Worm (Caenorhabditis elegans) whole organism, L4 larva: Measurements from ENCODE around the gene T28C12.1.

Experiments used
- F26F4.8 ChIP-seq: fragments of 200-800 bp; sonication (Bioruptor generic); conservative IDR thresholded peaks from 2 replicates; pipeline ENCODE4 v1.3.6; 2022; ENCODE audit warnings: missing genetic modification characterization, missing compliant biosample characterization
- F37D6.2 ChIP-seq: sonication (generic microtip); optimal IDR thresholded peaks from 2 replicates; lab custom pipeline; 2016; ENCODE audit warnings: mild to moderate bottlenecking, missing genetic modification characterization, missing compliant biosample characterization
- F49E8.2 ChIP-seq: sonication (generic microtip); optimal IDR thresholded peaks from 2 replicates; lab custom pipeline; 2016; ENCODE audit warnings: missing compliant biosample characterization, mild to moderate bottlenecking, missing genetic modification characterization, borderline replicate concordance
- T26A8.4 ChIP-seq: fragments of 200-800 bp; sonication (Bioruptor generic); IDR thresholded peaks from 2 replicates; pipeline ENCODE4 v1.3.6; 2022; ENCODE audit warnings: missing genetic modification characterization, missing compliant biosample characterization
- Y105C5A.15 ChIP-seq: fragments of 200-800 bp; sonication (Bioruptor generic); IDR thresholded peaks from 2 replicates; pipeline ENCODE4 v1.3.6; 2022; ENCODE audit warnings: missing genetic modification characterization, missing compliant biosample characterization
- ZK337.2 ChIP-seq: fragments of 200-800 bp; sonication (Bioruptor generic); IDR thresholded peaks from 2 replicates; pipeline ENCODE4 v1.3.6; 2022; ENCODE audit warnings: missing genetic modification reagents, missing genetic modification characterization, missing compliant biosample characterization
- ZK546.5 ChIP-seq, 2 experiments: sonication (generic microtip); optimal IDR thresholded peaks; 2 replicates each; lab custom pipeline; 2017; ENCODE audit warnings: missing biosample characterization in 2 of 2, missing genetic modification characterization in 2 of 2
- aha-1 ChIP-seq: fragments of 150-350 bp; peaks from one replicate; lab custom pipeline; 2014; ENCODE audit warnings: missing biosample characterization, missing genetic modification characterization
- ama-1 ChIP-seq: fragments of 150-350 bp; optimal IDR thresholded peaks from 2 replicates; lab custom pipeline; 2014; ENCODE audit warnings: inconsistent platforms, mixed read lengths
- arid-1 ChIP-seq: fragments of 200-800 bp; sonication (Bioruptor generic); conservative IDR thresholded peaks from 2 replicates; pipeline ENCODE4 v1.3.6; 2022; ENCODE audit warnings: missing genetic modification reagents, missing genetic modification characterization, missing compliant biosample characterization
- ceh-20 ChIP-seq: fragments of 200-800 bp; sonication (Bioruptor generic); IDR thresholded peaks from 2 replicates; pipeline ENCODE4 v1.3.6; 2022; ENCODE audit warnings: missing genetic modification reagents, missing genetic modification characterization, missing compliant biosample characterization
- ceh-32 ChIP-seq: sonication (generic microtip); optimal IDR thresholded peaks from 2 replicates; lab custom pipeline; 2016; ENCODE audit warnings: mild to moderate bottlenecking, missing genetic modification characterization, missing compliant biosample characterization; ENCODE audit not compliant: poor library complexity
- ceh-44 ChIP-seq: fragments of 200-800 bp; sonication (Bioruptor generic); IDR thresholded peaks from 2 replicates; pipeline ENCODE4 v1.3.6; 2022; ENCODE audit warnings: missing genetic modification reagents, missing genetic modification characterization, missing compliant biosample characterization
- ceh-62 ChIP-seq: sonication (generic microtip); optimal IDR thresholded peaks from 2 replicates; lab custom pipeline; 2017; ENCODE audit warnings: missing biosample characterization, missing genetic modification characterization
- ceh-82 ChIP-seq: sonication (generic microtip); optimal IDR thresholded peaks from 2 replicates; lab custom pipeline; 2017; ENCODE audit warnings: missing biosample characterization, missing genetic modification characterization
- cey-2 ChIP-seq: sonication (generic microtip); optimal IDR thresholded peaks from 3 replicates; lab custom pipeline; 2017; ENCODE audit warnings: missing genetic modification characterization, mild to moderate bottlenecking, missing compliant biosample characterization, antibody characterized with exemption, borderline replicate concordance; ENCODE audit not compliant: insufficient read depth
- ctbp-1 ChIP-seq: fragments of 200-800 bp; sonication (Bioruptor generic); IDR thresholded peaks from 2 replicates; pipeline ENCODE4 v1.3.6; 2022; ENCODE audit warnings: missing genetic modification reagents, missing genetic modification characterization, missing compliant biosample characterization
- daf-12 ChIP-seq: fragments of 150-350 bp; optimal IDR thresholded peaks from 2 replicates; lab custom pipeline; 2014; ENCODE audit warnings: missing biosample characterization, missing genetic modification reagents, missing genetic modification characterization
- daf-19 ChIP-seq: fragments of 200-800 bp; sonication (Bioruptor generic); conservative IDR thresholded peaks from 2 replicates; pipeline ENCODE4 v1.3.6; 2022; ENCODE audit warnings: missing genetic modification characterization, missing compliant biosample characterization
- dmd-6 ChIP-seq: fragments of 200-800 bp; sonication (Bioruptor generic); IDR thresholded peaks from 2 replicates; pipeline ENCODE4 v1.3.6; 2022; ENCODE audit warnings: missing genetic modification reagents, missing genetic modification characterization, missing compliant biosample characterization
- dpl-1 ChIP-seq: fragments of 150-350 bp; optimal IDR thresholded peaks from 2 replicates; lab custom pipeline; 2014; ENCODE audit warnings: missing biosample characterization, missing genetic modification reagents, missing genetic modification characterization
- duxl-1 ChIP-seq: sonication (generic microtip); optimal IDR thresholded peaks from 2 replicates; lab custom pipeline; 2016; ENCODE audit warnings: mild to moderate bottlenecking, missing genetic modification characterization, moderate library complexity, missing compliant biosample characterization; ENCODE audit not compliant: poor library complexity
- dve-1 ChIP-seq: sonication (generic microtip); optimal IDR thresholded peaks from 2 replicates; lab custom pipeline; 2017; ENCODE audit warnings: antibody characterized with exemption, mild to moderate bottlenecking, missing genetic modification characterization, missing compliant biosample characterization; ENCODE audit not compliant: insufficient read depth
- fos-1 ChIP-seq: fragments of 150-350 bp; optimal IDR thresholded peaks from 2 replicates; lab custom pipeline; 2014; ENCODE audit warnings: missing biosample characterization, missing genetic modification characterization
- gei-8 ChIP-seq: fragments of 200-800 bp; sonication (Bioruptor generic); optimal IDR thresholded peaks from 2 replicates; lab custom pipeline; 2018; ENCODE audit warnings: mild to moderate bottlenecking, missing genetic modification characterization, missing compliant biosample characterization
- hif-1 ChIP-seq, 2 experiments: sonication (generic microtip); optimal IDR thresholded peaks; 2 replicates each; lab custom pipeline; 2016 to 2017; ENCODE audit warnings: missing compliant biosample characterization in 2 of 2, missing genetic modification characterization in 2 of 2, missing genetic modification reagents in 2 of 2, missing genotype in 2 of 2, mild to moderate bottlenecking in 1 of 2
- hlh-11 ChIP-seq: fragments of 200-800 bp; sonication (Bioruptor generic); optimal IDR thresholded peaks from 2 replicates; lab custom pipeline; 2018; ENCODE audit warnings: mild to moderate bottlenecking, missing genetic modification characterization, missing compliant biosample characterization
- lin-1 ChIP-seq: fragments of 200-800 bp; sonication (Bioruptor generic); IDR thresholded peaks from 2 replicates; pipeline ENCODE4 v1.3.6; 2022; ENCODE audit warnings: missing genetic modification reagents, missing genetic modification characterization, missing compliant biosample characterization
- lin-38 ChIP-seq: fragments of 200-800 bp; sonication (Bioruptor generic); IDR thresholded peaks from 2 replicates; pipeline ENCODE4 v1.3.6; 2022; ENCODE audit warnings: missing genetic modification reagents, missing genetic modification characterization, missing compliant biosample characterization
- lir-3 ChIP-seq: sonication (generic microtip); optimal IDR thresholded peaks from 2 replicates; lab custom pipeline; 2016; ENCODE audit warnings: mild to moderate bottlenecking, missing genetic modification characterization, missing compliant biosample characterization
- madf-5 ChIP-seq, 2 experiments: fragments of 200-800 bp; sonication (Bioruptor generic); IDR thresholded peaks; 2 replicates each; pipeline ENCODE4 v1.3.6; 2022; ENCODE audit warnings: missing compliant biosample characterization in 2 of 2, missing genetic modification characterization in 2 of 2
- mdl-1 ChIP-seq, 2 experiments: fragments of 150-350 bp in 1 of 2; sonication (generic microtip) in 1 of 2; optimal IDR thresholded peaks; 2 replicates each; lab custom pipeline; 2014 to 2017; ENCODE audit warnings: missing biosample characterization in 2 of 2, missing genetic modification characterization in 2 of 2
- mdt-29 ChIP-seq: fragments of 200-800 bp; sonication (Bioruptor generic); IDR thresholded peaks from 2 replicates; pipeline ENCODE4 v1.3.6; 2022; ENCODE audit warnings: missing genetic modification reagents, missing genetic modification characterization, missing compliant biosample characterization
- mep-1 ChIP-seq: fragments of 150-350 bp; sonication (generic microtip); optimal IDR thresholded peaks from 3 replicates; lab custom pipeline; 2014; ENCODE audit warnings: missing biosample characterization, missing genetic modification characterization
- mes-2 ChIP-seq: sonication (generic microtip); optimal IDR thresholded peaks from 2 replicates; lab custom pipeline; 2016; ENCODE audit warnings: missing genotype, mild to moderate bottlenecking, missing genetic modification characterization, missing compliant biosample characterization; ENCODE audit not compliant: poor library complexity, severe bottlenecking
- mxl-2 ChIP-seq: fragments of 200-800 bp; sonication (Bioruptor generic); conservative IDR thresholded peaks from 2 replicates; pipeline ENCODE4 v1.3.6; 2022; ENCODE audit warnings: missing genetic modification reagents, missing genetic modification characterization, missing compliant biosample characterization
- mxl-3 ChIP-seq: fragments of 200-800 bp; sonication (Bioruptor generic); optimal IDR thresholded peaks from 2 replicates; lab custom pipeline; 2018; ENCODE audit warnings: mild to moderate bottlenecking, missing genetic modification characterization, missing compliant biosample characterization
- nhr-237 ChIP-seq: sonication (generic microtip); optimal IDR thresholded peaks from 2 replicates; lab custom pipeline; 2017; ENCODE audit warnings: missing biosample characterization, missing genetic modification characterization
- nhr-25 ChIP-seq: sonication (generic microtip); optimal IDR thresholded peaks from 2 replicates; lab custom pipeline; 2017; ENCODE audit warnings: missing genetic modification characterization, mild to moderate bottlenecking, missing compliant biosample characterization, antibody characterized with exemption, moderate library complexity, borderline replicate concordance; ENCODE audit not compliant: insufficient read depth
- nhr-48 ChIP-seq: sonication (generic microtip); optimal IDR thresholded peaks from 2 replicates; lab custom pipeline; 2016; ENCODE audit warnings: mild to moderate bottlenecking, missing genetic modification characterization, missing compliant biosample characterization
- pha-4 ChIP-seq, 2 experiments: fragments of 150-350 bp in 1 of 2; fragments of 200-800 bp in 1 of 2; sonication (Bioruptor generic) in 1 of 2; IDR thresholded peaks in 1 of 2; optimal IDR thresholded peaks in 1 of 2; 2 replicates each; pipeline versions ENCODE4 v1.3.6 to Lab custom; 2014 to 2022; ENCODE audit warnings: missing genetic modification characterization in 2 of 2, missing genetic modification reagents in 2 of 2, missing biosample characterization in 1 of 2, missing compliant biosample characterization in 1 of 2
- pqm-1 ChIP-seq: sonication (generic microtip); optimal IDR thresholded peaks from 2 replicates; lab custom pipeline; 2017; ENCODE audit warnings: missing biosample characterization, missing genetic modification characterization
- saeg-2 ChIP-seq: fragments of 200-800 bp; sonication (Bioruptor generic); IDR thresholded peaks from 2 replicates; pipeline ENCODE4 v1.3.6; 2022; ENCODE audit warnings: missing genetic modification reagents, missing genetic modification characterization, missing compliant biosample characterization
- spr-1 ChIP-seq: sonication (generic microtip); optimal IDR thresholded peaks from 2 replicates; lab custom pipeline; 2016; ENCODE audit warnings: mild to moderate bottlenecking, missing genetic modification characterization, missing compliant biosample characterization
- spr-3 ChIP-seq: fragments of 200-800 bp; sonication (Bioruptor generic); optimal IDR thresholded peaks from 2 replicates; lab custom pipeline; 2018; ENCODE audit warnings: mild to moderate bottlenecking, missing genetic modification characterization, missing compliant biosample characterization
- zfp-2 ChIP-seq: sonication (generic microtip); optimal IDR thresholded peaks from 2 replicates; lab custom pipeline; 2016; ENCODE audit warnings: mild to moderate bottlenecking, missing genetic modification characterization, missing compliant biosample characterization
- zfp-3 ChIP-seq: fragments of 200-800 bp; sonication (Bioruptor generic); conservative IDR thresholded peaks from 2 replicates; pipeline ENCODE4 v1.3.6; 2022; ENCODE audit warnings: missing genetic modification reagents, missing genetic modification characterization, missing compliant biosample characterization
- ztf-11 ChIP-seq: fragments of 150-350 bp; optimal IDR thresholded peaks from 2 replicates; lab custom pipeline; 2014; ENCODE audit warnings: missing biosample characterization, missing genetic modification characterization

T28C12.1 gene

ce11 chrV:6350109-6350508 lies 18.4 kb downstream of the T28C12.1 start (continued):
- TF ChIP-seq nhr-25 (tag; lab: Kevin White, UChicago) (no peak), zfp-2 (tag; lab: Kevin White, UChicago) (no peak), lin-38 (GFP tag; lab: Robert Waterston, UW) (no peak)

ce11 chrV:6351122-6351521 lies 19.4 kb downstream of the T28C12.1 start:
- TF ChIP-seq dve-1 (tag; lab: Kevin White, UChicago) (no peak), ceh-20 (GFP tag; lab: Robert Waterston, UW) (no peak), mdt-29 (GFP tag; lab: Robert Waterston, UW) (no peak), F26F4.8 (GFP tag; lab: Robert Waterston, UW) (no peak), daf-12 (tag; lab: Kevin White, UChicago) (no peak), Y105C5A.15 (GFP tag; lab: Robert Waterston, UW) (no peak), spr-1 (tag; lab: Kevin White, UChicago) (no peak), pqm-1 (tag; lab: Kevin White, UChicago) (no peak), ceh-62 (tag; lab: Kevin White, UChicago) (no peak), lin-1 (no peak), zfp-3 (GFP tag; lab: Robert Waterston, UW) (no peak), mxl-3 (GFP tag; lab: Kevin White, UChicago) (peak; percentile 5), dmd-6 (no peak), spr-3 (GFP tag; lab: Kevin White, UChicago) (no peak), fos-1 (tag; lab: Kevin White, UChicago) (no peak), ZK546.5 (tag; optimal IDR thresholded peaks at IDR 0.05; lab: Kevin White, UChicago) (no peak), ceh-82 (tag; lab: Kevin White, UChicago) (no peak), F37D6.2 (tag; lab: Kevin White, UChicago) (no peak), pha-4 (GFP tag; IDR thresholded peaks at IDR 0.05; lab: Robert Waterston, UW) (no peak), pha-4 (tag; optimal IDR thresholded peaks at IDR 0.05; lab: Kevin White, UChicago) (no peak), ZK337.2 (GFP tag; lab: Robert Waterston, UW) (no peak), ceh-44 (GFP tag; lab: Robert Waterston, UW) (no peak), F49E8.2 (tag; lab: Kevin White, UChicago) (no peak), ceh-32 (tag; lab: Kevin White, UChicago) (no peak), arid-1 (GFP tag; lab: Robert Waterston, UW) (0 out of 2 replicates have a peak, but pooled peaks have one; percentile 23), hlh-11 (tag; lab: Kevin White, UChicago) (peak; percentile 61), gei-8 (GFP tag; lab: Kevin White, UChicago) (no peak), nhr-237 (tag; lab: Kevin White, UChicago) (no peak), saeg-2 (GFP tag; lab: Robert Waterston, UW) (no peak), mes-2 (no peak), ztf-11 (tag; lab: Kevin White, UChicago) (no peak), duxl-1 (no peak), lin-38 (GFP tag; lab: Robert Waterston, UW) (no peak), mep-1 (no peak), lir-3 (no peak), cey-2 (no peak), daf-19 (GFP tag; lab: Robert Waterston, UW) (no peak), ctbp-1 (GFP tag; lab: Robert Waterston, UW) (no peak), hif-1 (tag; optimal IDR thresholded peaks at IDR 0.05; lab: Kevin White, UChicago) (no peak), mdl-1 (tag; optimal IDR thresholded peaks at IDR 0.05; lab: Kevin White, UChicago) (peak in 1 of 2 experiments; percentile 41), nhr-48 (tag; lab: Kevin White, UChicago) (peak; percentile 61), dpl-1 (GFP tag; lab: Kevin White, UChicago) (no peak), madf-5 (GFP tag; IDR thresholded peaks at IDR 0.05; lab: Robert Waterston, UW) (no peak), mxl-2 (GFP tag; lab: Robert Waterston, UW) (no peak), T26A8.4 (GFP tag; lab: Robert Waterston, UW) (no peak), aha-1 (tag; lab: Kevin White, UChicago) (peak; percentile 96), ama-1 (no peak)
